Fruit fly (Drosophila melanogaster) S2 (cell line): ENCODE results near the gene nes.

Experiments used
- CG8478 ChIP-seq: fragments of >200 bp; optimal IDR thresholded peaks from 2 replicates; lab custom pipeline; 2018
- CTCF ChIP-seq, 2 experiments: fragments of >200 bp; optimal IDR thresholded peaks; 2 replicates each; lab custom pipeline; 2018

DNA sequence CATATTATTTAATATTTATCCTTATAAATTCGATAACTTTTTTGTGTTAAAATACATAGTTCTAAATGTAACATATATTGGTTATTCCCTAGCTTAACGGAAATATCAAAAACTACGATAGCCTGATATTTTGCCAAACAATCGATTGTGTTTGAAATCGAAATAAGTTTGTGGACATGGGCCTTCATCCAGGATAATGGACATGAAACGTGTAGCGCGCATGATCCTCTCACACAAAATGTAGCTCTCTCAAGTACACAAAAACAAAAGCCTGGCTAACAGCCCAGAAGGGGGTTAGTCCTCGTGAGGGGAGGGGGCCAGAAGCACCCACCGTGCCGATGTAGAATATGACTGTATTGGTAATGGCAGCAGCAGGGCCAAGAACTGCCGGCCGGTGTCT, 22.7 kb downstream of the nes start:
- no peak for TF ChIP-seq CG8478 (lab: Kevin White, UChicago)
- no peak for TF ChIP-seq CTCF (optimal IDR thresholded peaks at IDR 0.05; lab: Kevin White, UChicago)
